Worm (Caenorhabditis elegans) whole organism, L2 larva: ENCODE results near the gene C08E3.13.
"Not testable (repeated sequence)": the region's sequence is repeated elsewhere in the genome, so short reads cannot be mapped to it uniquely, and the experiment has no call there.

ENCODE experiments used
- C34F6.9 ChIP-seq: fragments of 150-350 bp; optimal IDR thresholded peaks from 2 replicates; lab custom pipeline; 2014; ENCODE audit warnings: missing biosample characterization, missing genetic modification characterization
- R02D3.7 ChIP-seq: fragments of 150-350 bp; optimal IDR thresholded peaks from 2 replicates; lab custom pipeline; 2014; ENCODE audit warnings: missing biosample characterization, missing genetic modification characterization
- Y55F3AM.14 ChIP-seq: fragments of 200-800 bp; sonication (Bioruptor generic); optimal IDR thresholded peaks from 2 replicates; lab custom pipeline; 2018; ENCODE audit warnings: mild to moderate bottlenecking, missing genetic modification characterization, missing compliant biosample characterization
- alr-1 ChIP-seq: fragments of 150-350 bp; optimal IDR thresholded peaks from 2 replicates; lab custom pipeline; 2014; ENCODE audit warnings: missing biosample characterization, missing genetic modification characterization
- aly-2 ChIP-seq: fragments of 150-350 bp; optimal IDR thresholded peaks from 2 replicates; lab custom pipeline; 2014; ENCODE audit warnings: missing biosample characterization, missing genetic modification characterization
- blmp-1 ChIP-seq: sonication (generic microtip); optimal IDR thresholded peaks from 2 replicates; lab custom pipeline; 2017; ENCODE audit warnings: missing genetic modification characterization, mild to moderate bottlenecking, missing compliant biosample characterization, antibody characterized with exemption, moderate library complexity; ENCODE audit not compliant: insufficient read depth
- ceh-16 ChIP-seq: fragments of 150-350 bp; optimal IDR thresholded peaks from 2 replicates; lab custom pipeline; 2014; ENCODE audit warnings: missing biosample characterization, missing genetic modification characterization
- ceh-82 ChIP-seq: fragments of 150-350 bp; optimal IDR thresholded peaks from 2 replicates; lab custom pipeline; 2014; ENCODE audit warnings: missing biosample characterization, missing genetic modification characterization
- dmd-4 ChIP-seq: sonication (generic microtip); optimal IDR thresholded peaks from 2 replicates; lab custom pipeline; 2017; ENCODE audit warnings: missing biosample characterization, missing genetic modification characterization
- elt-3 ChIP-seq: sonication (generic microtip); optimal IDR thresholded peaks from 2 replicates; lab custom pipeline; 2017; ENCODE audit warnings: missing biosample characterization, missing genetic modification characterization
- fos-1 ChIP-seq: fragments of 150-350 bp; optimal IDR thresholded peaks from 2 replicates; lab custom pipeline; 2014; ENCODE audit warnings: missing biosample characterization, missing genetic modification characterization
- lin-11 ChIP-seq: fragments of 150-350 bp; sonication (generic microtip); optimal IDR thresholded peaks from 2 replicates; lab custom pipeline; 2014; ENCODE audit warnings: missing biosample characterization, missing genetic modification characterization, inconsistent platforms, mixed read lengths
- lin-13 ChIP-seq: fragments of 150-350 bp; optimal IDR thresholded peaks from 2 replicates; lab custom pipeline; 2014; ENCODE audit warnings: missing biosample characterization, missing genetic modification reagents, missing genetic modification characterization
- lin-39 ChIP-seq: fragments of 150-350 bp; optimal IDR thresholded peaks from 2 replicates; lab custom pipeline; 2014; ENCODE audit warnings: missing biosample characterization, missing genetic modification reagents, missing genetic modification characterization
- lsy-2 ChIP-seq, 2 experiments: fragments of 150-350 bp in 1 of 2; sonication (generic microtip) in 1 of 2; optimal IDR thresholded peaks; 2 replicates each; lab custom pipeline; 2014 to 2017; ENCODE audit warnings: missing biosample characterization in 2 of 2, missing genetic modification characterization in 2 of 2
- mab-5 ChIP-seq: fragments of 150-350 bp; optimal IDR thresholded peaks from 2 replicates; lab custom pipeline; 2014; ENCODE audit warnings: missing biosample characterization, missing genetic modification characterization
- mbf-1 ChIP-seq: sonication (generic microtip); optimal IDR thresholded peaks from 2 replicates; lab custom pipeline; 2017; ENCODE audit warnings: missing biosample characterization, missing genetic modification characterization
- mdl-1 ChIP-seq, 2 experiments: fragments of 150-350 bp in 1 of 2; sonication (generic microtip) in 1 of 2; optimal IDR thresholded peaks; 2 replicates each; lab custom pipeline; 2017; ENCODE audit warnings: missing biosample characterization in 2 of 2, missing genetic modification characterization in 2 of 2
- nhr-10 ChIP-seq: sonication (generic microtip); optimal IDR thresholded peaks from 2 replicates; lab custom pipeline; 2017; ENCODE audit warnings: missing biosample characterization, missing genetic modification characterization
- nhr-11 ChIP-seq: fragments of 150-350 bp; optimal IDR thresholded peaks from 2 replicates; lab custom pipeline; 2014; ENCODE audit warnings: missing biosample characterization, missing genetic modification characterization
- nhr-12 ChIP-seq: fragments of 150-350 bp; optimal IDR thresholded peaks from 2 replicates; lab custom pipeline; 2014; ENCODE audit warnings: missing biosample characterization, missing genetic modification characterization
- nhr-21 ChIP-seq: fragments of 150-350 bp; optimal IDR thresholded peaks from 2 replicates; lab custom pipeline; 2014; ENCODE audit warnings: missing biosample characterization, missing genetic modification characterization
- nhr-237 ChIP-seq: fragments of 150-350 bp; optimal IDR thresholded peaks from 2 replicates; lab custom pipeline; 2014; ENCODE audit warnings: missing biosample characterization, missing genetic modification characterization
- nhr-25 ChIP-seq: fragments of 150-350 bp; sonication (generic microtip); optimal IDR thresholded peaks from 3 replicates; lab custom pipeline; 2014; ENCODE audit warnings: missing biosample characterization, missing genetic modification characterization
- nhr-6 ChIP-seq: fragments of 150-350 bp; optimal IDR thresholded peaks from 2 replicates; lab custom pipeline; 2014; ENCODE audit warnings: missing biosample characterization, missing genetic modification characterization
- nhr-77 ChIP-seq: fragments of 150-350 bp; optimal IDR thresholded peaks from 2 replicates; lab custom pipeline; 2014; ENCODE audit warnings: missing biosample characterization, missing genetic modification characterization
- peb-1 ChIP-seq: fragments of 150-350 bp; optimal IDR thresholded peaks from 2 replicates; lab custom pipeline; 2014; ENCODE audit warnings: missing biosample characterization, missing genetic modification characterization
- sem-4 ChIP-seq: fragments of 150-350 bp; optimal IDR thresholded peaks from 2 replicates; lab custom pipeline; 2014; ENCODE audit warnings: missing biosample characterization, missing genetic modification reagents, missing genetic modification characterization
- sma-3 ChIP-seq: sonication (generic microtip); optimal IDR thresholded peaks from 2 replicates; lab custom pipeline; 2016; ENCODE audit warnings: missing genetic modification reagents, missing genetic modification characterization, missing compliant biosample characterization
- sma-9 ChIP-seq, 2 experiments: fragments of 150-350 bp in 1 of 2; sonication (generic microtip) in 1 of 2; optimal IDR thresholded peaks; 2 replicates each; lab custom pipeline; 2014 to 2016; ENCODE audit warnings: missing genetic modification characterization in 2 of 2, mild to moderate bottlenecking in 1 of 2, missing biosample characterization in 1 of 2, missing compliant biosample characterization in 1 of 2, missing genetic modification reagents in 1 of 2, moderate library complexity in 1 of 2
- unc-39 ChIP-seq: fragments of 150-350 bp; optimal IDR thresholded peaks from 2 replicates; lab custom pipeline; 2014; ENCODE audit warnings: missing biosample characterization, missing genetic modification characterization
- unc-55 ChIP-seq: fragments of 150-350 bp; sonication (generic microtip); optimal IDR thresholded peaks from 3 replicates; lab custom pipeline; 2014; ENCODE audit warnings: missing biosample characterization, missing genetic modification reagents, missing genetic modification characterization
- unc-62 ChIP-seq: fragments of 150-350 bp; optimal IDR thresholded peaks from 2 replicates; lab custom pipeline; 2014; ENCODE audit warnings: missing biosample characterization, missing genetic modification reagents, missing genetic modification characterization
- ztf-1 ChIP-seq: fragments of 200-800 bp; sonication (Bioruptor generic); conservative IDR thresholded peaks from 2 replicates; pipeline ENCODE4 v1.3.6; 2022; ENCODE audit warnings: missing genetic modification characterization, missing compliant biosample characterization
- ztf-11 ChIP-seq: sonication (generic microtip); optimal IDR thresholded peaks from 2 replicates; lab custom pipeline; 2017; ENCODE audit warnings: missing biosample characterization, missing genetic modification characterization
- ztf-4 ChIP-seq: fragments of 150-350 bp; optimal IDR thresholded peaks from 2 replicates; lab custom pipeline; 2014; ENCODE audit warnings: missing biosample characterization, missing genetic modification characterization

Gene C08E3.13

ce11 chrII:1660888-1661287 is 28.8 kb upstream of the C08E3.13 start, which contains the start of gene ZC204.13:
TSS of gene ZC204.13 (minus strand) at chrII:1660988.
- not testable (repeated sequence) for TF ChIP-seq blmp-1; mbf-1 (tag; lab: Kevin White, UChicago); unc-55

DNA sequence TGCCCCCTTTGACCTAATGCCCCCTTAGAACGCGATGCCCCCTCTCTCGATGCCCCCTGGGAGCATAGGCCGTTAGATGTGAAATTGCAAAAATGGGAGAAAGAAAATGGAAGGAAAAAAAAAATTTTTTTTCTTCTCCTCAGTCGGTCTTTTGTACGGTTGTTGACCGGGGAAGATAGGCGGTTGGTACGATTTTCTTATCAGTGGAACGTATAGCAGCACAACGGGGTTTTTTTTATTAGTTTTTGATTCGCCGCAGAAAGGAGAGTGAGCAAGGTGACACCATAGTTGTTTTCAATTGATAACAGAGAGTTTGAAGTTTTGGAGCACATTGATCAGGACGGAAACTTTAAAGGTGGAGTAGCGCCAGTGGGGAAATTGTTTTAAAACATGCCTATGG is 27.6 kb upstream of the C08E3.13 start:
- peak; percentile 21 for TF ChIP-seq fos-1 (tag; lab: Kevin White, UChicago)

DNA sequence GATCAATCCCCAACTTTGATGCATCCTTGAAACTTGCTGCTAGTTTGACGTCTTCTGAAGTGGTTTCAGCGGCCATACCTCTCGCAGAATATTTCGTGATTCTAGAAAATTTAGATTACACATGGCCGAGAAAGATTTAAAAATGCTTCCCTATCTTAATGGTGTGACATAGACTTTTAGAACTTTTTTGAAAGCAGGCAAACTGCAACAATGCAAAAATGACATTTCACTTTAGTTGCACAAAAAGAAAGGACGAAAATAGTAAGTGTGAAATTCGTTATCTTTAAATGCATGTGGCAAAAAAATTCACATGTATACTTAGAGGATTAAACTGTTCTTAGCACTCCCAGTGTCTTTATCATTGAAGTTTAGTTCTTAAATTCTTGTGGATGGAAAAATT is 25.1 kb upstream of the C08E3.13 start, which contains the start of gene ZC204.12:
ZC204.12 (minus strand) TSS at position 101 of the 400 bp plus-strand sequence.
- TF ChIP-seq lin-11 (tag; lab: Kevin White, UChicago), result no peak
- TF ChIP-seq unc-55, result no peak
- TF ChIP-seq unc-62 (GFP tag; lab: Kevin White, UChicago), result no peak

DNA sequence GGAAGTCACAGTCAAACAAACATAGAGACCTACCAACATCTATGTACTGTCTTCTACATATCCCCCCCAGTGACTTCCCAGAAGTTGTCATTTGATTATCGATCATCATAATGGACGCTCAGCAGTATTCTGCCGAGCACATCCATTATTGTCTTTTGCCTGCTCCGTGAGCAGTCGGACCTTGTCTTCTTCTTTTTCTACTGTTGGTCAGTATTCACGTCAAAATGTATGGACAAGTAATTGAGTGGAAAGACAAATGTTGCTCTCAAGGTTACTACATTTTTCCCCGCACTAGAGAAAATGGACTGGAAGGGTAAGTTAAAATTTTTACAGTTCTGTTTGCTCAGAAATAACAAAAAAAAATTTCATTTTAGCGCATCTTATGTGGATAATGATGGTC is 22.8 kb upstream of the C08E3.13 start, which contains the start of gene btb-12:
btb-12 (plus strand) TSS at position 301 of the 400 bp plus-strand sequence.
- no peak for TF ChIP-seq nhr-11 (tag; lab: Kevin White, UChicago)
- no peak for TF ChIP-seq C34F6.9 (tag; lab: Kevin White, UChicago)
- no peak for TF ChIP-seq Y55F3AM.14 (GFP tag; lab: Kevin White, UChicago)
- no peak for TF ChIP-seq sma-9 (GFP tag; optimal IDR thresholded peaks at IDR 0.05; lab: Kevin White, UChicago)
- TF ChIP-seq sma-9 (tag; optimal IDR thresholded peaks at IDR 0.05; lab: Kevin White, UChicago), result no peak
- TF ChIP-seq sma-3 (GFP tag; lab: Kevin White, UChicago), result no peak
- no peak for TF ChIP-seq nhr-25
- no peak for TF ChIP-seq peb-1
- no peak for TF ChIP-seq lin-13
- no peak for TF ChIP-seq sem-4 (tag; lab: Kevin White, UChicago)
- TF ChIP-seq lsy-2 (tag; optimal IDR thresholded peaks at IDR 0.05; lab: Kevin White, UChicago), result no peak
- no peak for TF ChIP-seq mdl-1 (tag; optimal IDR thresholded peaks at IDR 0.05; lab: Kevin White, UChicago)
- TF ChIP-seq ztf-4 (tag; lab: Kevin White, UChicago), result no peak
- TF ChIP-seq nhr-237 (tag; lab: Kevin White, UChicago), result no peak
- TF ChIP-seq aly-2, result no peak
- TF ChIP-seq unc-39, result no peak
- no peak for TF ChIP-seq unc-55
- no peak for TF ChIP-seq nhr-12
- no peak for TF ChIP-seq lin-39

ce11 chrII:1653397-1653796 is 21.3 kb upstream of the C08E3.13 start, which contains the start of gene fbxb-15:
TSS of gene fbxb-15 (minus strand) at chrII:1653497.
- TF ChIP-seq alr-1 (tag; lab: Kevin White, UChicago) (no peak), aly-2 (no peak), elt-3 (tag; lab: Kevin White, UChicago) (no peak), nhr-12 (no peak), peb-1 (no peak), mdl-1 (tag; optimal IDR thresholded peaks at IDR 0.05; lab: Kevin White, UChicago) (no peak), nhr-6 (tag; lab: Kevin White, UChicago) (no peak), sem-4 (tag; lab: Kevin White, UChicago) (no peak), mab-5 (tag; lab: Kevin White, UChicago) (no peak), mbf-1 (tag; lab: Kevin White, UChicago) (no peak), ceh-82 (tag; lab: Kevin White, UChicago) (no peak), unc-39 (no peak), unc-62 (GFP tag; lab: Kevin White, UChicago) (no peak), nhr-237 (tag; lab: Kevin White, UChicago) (no peak), blmp-1 (no peak), ztf-1 (GFP tag; lab: Robert Waterston, UW) (no peak), lin-39 (no peak)

- TF ChIP-seq sem-4 (tag; lab: Kevin White, UChicago) (no peak), mbf-1 (tag; lab: Kevin White, UChicago) (no peak), nhr-10 (tag; lab: Kevin White, UChicago) (no peak), ztf-11 (tag; lab: Kevin White, UChicago) (no peak), ceh-82 (tag; lab: Kevin White, UChicago) (no peak), aly-2 (no peak), R02D3.7 (tag; lab: Kevin White, UChicago) (no peak), nhr-77 (tag; lab: Kevin White, UChicago) (no peak), ceh-16 (tag; lab: Kevin White, UChicago) (no peak), blmp-1 (no peak), lsy-2 (tag; optimal IDR thresholded peaks at IDR 0.05; lab: Kevin White, UChicago) (no peak), alr-1 (tag; lab: Kevin White, UChicago) (no peak), unc-62 (GFP tag; lab: Kevin White, UChicago) (no peak), C34F6.9 (tag; lab: Kevin White, UChicago) (no peak), dmd-4 (no peak), nhr-21 (tag; lab: Kevin White, UChicago) (no peak)
Measured at ce11 chrII:1651804-1652203, 19.7 kb upstream of the C08E3.13 start, which contains the start of gene fbxb-16. TSS of gene fbxb-16 (minus strand) at chrII:1651904.
